2 fruit fly cellular contexts compared by ENCODE assay signal in the genomic region with DNA sequence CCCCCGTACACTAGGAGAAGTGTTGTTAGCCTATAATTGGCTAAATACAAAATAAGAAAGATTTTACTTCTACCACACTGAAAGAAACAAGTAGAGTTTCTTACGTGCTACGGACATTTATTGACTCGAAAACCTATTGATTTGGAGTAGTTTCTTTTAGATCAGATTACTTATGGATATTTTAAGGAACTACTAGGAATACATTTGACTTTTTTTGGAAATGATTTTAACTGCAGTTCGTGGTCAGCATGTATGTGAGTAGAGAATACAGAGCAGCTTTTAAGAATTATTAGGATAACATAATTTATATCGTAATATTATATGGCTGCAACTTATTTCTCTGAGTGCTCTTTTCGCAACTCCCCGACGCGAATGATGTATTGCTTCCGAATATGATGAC.
A peak's percentile ranks its signal among the peaks of the same experiment; 100 is the strongest.
TF ChIP-seq lines count a peak whose summit lies in the region.

No protein-coding gene starts in this region.

TF ChIP-seq in whole organism, embryonic, 481 proteins besides CTCF, POLR2A, EP300 and RAD21 (continued from another document and continues in another):
- TF ChIP-seq Oli (tag; optimal IDR thresholded peaks at IDR 0.05; lab: Kevin White, UChicago) (peak; percentile 20), CG4707 (GFP tag; optimal IDR thresholded peaks at IDR 0.05; lab: Kevin White, UChicago) (no peak), Ets65A (GFP tag; lab: Kevin White, UChicago) (no peak), Chrac-16 (GFP tag; optimal IDR thresholded peaks at IDR 0.05; lab: Kevin White, UChicago) (no peak), gem (tag; optimal IDR thresholded peaks at IDR 0.05; lab: Kevin White, UChicago) (peak; percentile 39), CG18262 (tag; optimal IDR thresholded peaks at IDR 0.05; lab: Kevin White, UChicago) (peak; percentile 25), z (GFP tag; IDR thresholded peaks at IDR 0.05; lab: Robert Waterston, UW) (no peak), H15 (GFP tag; IDR thresholded peaks at IDR 0.05; lab: Robert Waterston, UW) (no peak), CG10267 (tag; optimal IDR thresholded peaks at IDR 0.05; lab: Kevin White, UChicago) (peak; percentile 4), CG16815 (GFP tag; optimal IDR thresholded peaks at IDR 0.05; lab: Kevin White, UChicago) (no peak), CG17359 (tag; optimal IDR thresholded peaks at IDR 0.05; lab: Kevin White, UChicago) (no peak), Dref (GFP tag; IDR thresholded peaks at IDR 0.05; lab: Robert Waterston, UW) (no peak), Eip74EF (GFP tag; optimal IDR thresholded peaks at IDR 0.05; lab: Kevin White, UChicago) (no peak), sim (GFP tag; IDR thresholded peaks at IDR 0.05; lab: Robert Waterston, UW) (no peak), CG9876 (GFP tag; optimal IDR thresholded peaks at IDR 0.05; lab: Kevin White, UChicago) (no peak), yki (optimal IDR thresholded peaks at IDR 0.05; lab: Kevin White, UChicago) (no peak), CG17361 (GFP tag; IDR thresholded peaks at IDR 0.05; lab: Robert Waterston, UW) (0 out of 3 replicates have a peak, but pooled peaks have one; percentile 25), BEAF-32 (GFP tag; optimal IDR thresholded peaks at IDR 0.05; lab: Kevin White, UChicago) (no peak), Mad (GFP tag; optimal IDR thresholded peaks at IDR 0.05; lab: Kevin White, UChicago) (no peak), Elba2 (GFP tag; optimal IDR thresholded peaks at IDR 0.05; lab: Kevin White, UChicago) (peak; percentile 3), CG2889 (GFP tag; IDR thresholded peaks at IDR 0.05; lab: Robert Waterston, UW) (no peak), CG3407 (GFP tag; optimal IDR thresholded peaks at IDR 0.05; lab: Kevin White, UChicago) (no peak), CG12299 (tag; optimal IDR thresholded peaks at IDR 0.05; lab: Kevin White, UChicago) (no peak), CG18476 (GFP tag; optimal IDR thresholded peaks at IDR 0.05; lab: Kevin White, UChicago) (no peak), CG31388 (GFP tag; optimal IDR thresholded peaks at IDR 0.05; lab: Kevin White, UChicago) (no peak), chif (GFP tag; optimal IDR thresholded peaks at IDR 0.05; lab: Kevin White, UChicago) (peak in 1 of 2 experiments; percentile 25), CG2116 (GFP tag; optimal IDR thresholded peaks at IDR 0.05; lab: Kevin White, UChicago) (no peak), odd (GFP tag; optimal IDR thresholded peaks at IDR 0.05; lab: Kevin White, UChicago) (no peak), CG9727 (GFP tag; optimal IDR thresholded peaks at IDR 0.05; lab: Kevin White, UChicago) (no peak), Stat92E (GFP tag; optimal IDR thresholded peaks at IDR 0.05; lab: Kevin White, UChicago) (no peak), CG12104 (GFP tag; optimal IDR thresholded peaks at IDR 0.05; lab: Kevin White, UChicago) (no peak), Hr39 (optimal IDR thresholded peaks at IDR 0.05; lab: Kevin White, UChicago) (no peak), Opbp (GFP tag; IDR thresholded peaks at IDR 0.05; lab: Robert Waterston, UW; ENCODE audit: partially characterized antibody) (no peak), Xrp1 (GFP tag; IDR thresholded peaks at IDR 0.05; lab: Robert Waterston, UW) (peak; percentile 19; the same call in 1 of the 2 replicates), tin (GFP tag; optimal IDR thresholded peaks at IDR 0.05; lab: Kevin White, UChicago) (peak; percentile 11), dan (GFP tag; IDR thresholded peaks at IDR 0.05; lab: Robert Waterston, UW) (no peak), Dad (GFP tag; optimal IDR thresholded peaks at IDR 0.05; lab: Kevin White, UChicago) (no peak), Hr78 (GFP tag; optimal IDR thresholded peaks at IDR 0.05; lab: Kevin White, UChicago) (no peak), CG7987 (GFP tag; optimal IDR thresholded peaks at IDR 0.05; lab: Kevin White, UChicago) (no peak), CG10979 (tag; optimal IDR thresholded peaks at IDR 0.05; lab: Kevin White, UChicago) (peak; percentile 36), usp (GFP tag; optimal IDR thresholded peaks at IDR 0.05; lab: Kevin White, UChicago) (no peak), CG8388 (GFP tag; optimal IDR thresholded peaks at IDR 0.05; lab: Kevin White, UChicago) (peak; percentile 8), Pdp1 (GFP tag; optimal IDR thresholded peaks at IDR 0.05; lab: Kevin White, UChicago) (peak in 1 of 2 experiments; percentile 6), row (GFP tag; IDR thresholded peaks at IDR 0.05; lab: Robert Waterston, UW) (0 out of 3 replicates have a peak, but pooled peaks have one; percentile 5), dpn (GFP tag; optimal IDR thresholded peaks at IDR 0.05; lab: Kevin White, UChicago) (peak in 1 of 2 experiments; percentile 15), E2f2 (GFP tag; IDR thresholded peaks at IDR 0.05; lab: Robert Waterston, UW) (0 out of 2 replicates have a peak, but pooled peaks have one; percentile 14), CG14050 (GFP tag; IDR thresholded peaks at IDR 0.05; lab: Robert Waterston, UW) (no peak), CG17385 (GFP tag; optimal IDR thresholded peaks at IDR 0.05; lab: Kevin White, UChicago) (no peak), nom (GFP tag; optimal IDR thresholded peaks at IDR 0.05; lab: Kevin White, UChicago) (peak; percentile 16), CG1529 (GFP tag; optimal IDR thresholded peaks at IDR 0.05; lab: Kevin White, UChicago) (no peak), Ravus (GFP tag; IDR thresholded peaks at IDR 0.05; lab: Robert Waterston, UW) (no peak), CG4424 (GFP tag; optimal IDR thresholded peaks at IDR 0.05; lab: Kevin White, UChicago) (peak; percentile 32), Antp (GFP tag; optimal IDR thresholded peaks at IDR 0.05; lab: Kevin White, UChicago) (peak; percentile 11), bsh (GFP tag; optimal IDR thresholded peaks at IDR 0.05; lab: Kevin White, UChicago) (peak in 1 of 2 experiments; percentile 62), NC2β (GFP tag; optimal IDR thresholded peaks at IDR 0.05; lab: Kevin White, UChicago) (no peak), wek (GFP tag; optimal IDR thresholded peaks at IDR 0.05; lab: Kevin White, UChicago) (no peak), crol (GFP tag; IDR thresholded peaks at IDR 0.05; lab: Robert Waterston, UW) (no peak), Ada2b (GFP tag; IDR thresholded peaks at IDR 0.05; lab: Robert Waterston, UW) (no peak), Dll (GFP tag; IDR thresholded peaks at IDR 0.05; lab: Robert Waterston, UW; ENCODE audit: partially characterized antibody) (no peak), grn (GFP tag; optimal IDR thresholded peaks at IDR 0.05; lab: Kevin White, UChicago) (no peak), Dek (tag; optimal IDR thresholded peaks at IDR 0.05; lab: Kevin White, UChicago) (no peak), pum (GFP tag; optimal IDR thresholded peaks at IDR 0.05; lab: Kevin White, UChicago) (peak; percentile 2), slp2 (GFP tag; optimal IDR thresholded peaks at IDR 0.05; lab: Kevin White, UChicago) (no peak), CG33213 (GFP tag; optimal IDR thresholded peaks at IDR 0.05; lab: Kevin White, UChicago) (no peak), Sox102F (GFP tag; optimal IDR thresholded peaks at IDR 0.05; lab: Kevin White, UChicago) (peak; percentile 11)

TF ChIP-seq in whole organism, prepupa, 60 proteins besides CTCF, POLR2A, EP300 and RAD21 (continued from another document):
- TF ChIP-seq Hr4 (GFP tag; optimal IDR thresholded peaks at IDR 0.05; lab: Kevin White, UChicago) (peak; percentile 78), CG11294 (GFP tag; IDR thresholded peaks at IDR 0.05; lab: Robert Waterston, UW) (no peak; the same call in 1 of the 2 replicates), acj6 (GFP tag; optimal IDR thresholded peaks at IDR 0.05; lab: Kevin White, UChicago) (peak; percentile 69), dsx (GFP tag; optimal IDR thresholded peaks at IDR 0.05; lab: Kevin White, UChicago; ENCODE audit: poor library complexity, severe bottlenecking) (peak; percentile 69), CG10669 (GFP tag; optimal IDR thresholded peaks at IDR 0.05; lab: Kevin White, UChicago) (peak; percentile 70), CG31627 (GFP tag; optimal IDR thresholded peaks at IDR 0.05; lab: Kevin White, UChicago) (peak; percentile 57), CG3032 (tag; optimal IDR thresholded peaks at IDR 0.05; lab: Kevin White, UChicago) (peak; percentile 78), achi (GFP tag; optimal IDR thresholded peaks at IDR 0.05; lab: Kevin White, UChicago) (peak; percentile 78), spab (GFP tag; optimal IDR thresholded peaks at IDR 0.05; lab: Kevin White, UChicago) (peak; percentile 69), CG15336 (GFP tag; IDR thresholded peaks at IDR 0.05; lab: Robert Waterston, UW) (peak; percentile 66), Ets21C (GFP tag; optimal IDR thresholded peaks at IDR 0.05; lab: Kevin White, UChicago) (peak; percentile 24), cyc (GFP tag; optimal IDR thresholded peaks at IDR 0.05; lab: Kevin White, UChicago) (peak; percentile 65), svp (GFP tag; lab: Kevin White, UChicago) (peak; percentile 80), fd85E (GFP tag; optimal IDR thresholded peaks at IDR 0.05; lab: Kevin White, UChicago) (no peak), CG34406 (GFP tag; optimal IDR thresholded peaks at IDR 0.05; lab: Kevin White, UChicago) (peak; percentile 61), CG6276 (GFP tag; optimal IDR thresholded peaks at IDR 0.05; lab: Kevin White, UChicago) (peak; percentile 35), CG6808 (GFP tag; optimal IDR thresholded peaks at IDR 0.05; lab: Kevin White, UChicago) (peak; percentile 73), CG11902 (GFP tag; optimal IDR thresholded peaks at IDR 0.05; lab: Kevin White, UChicago) (peak; percentile 37), Hr38 (GFP tag; optimal IDR thresholded peaks at IDR 0.05; lab: Kevin White, UChicago) (no peak), fd59A (GFP tag; optimal IDR thresholded peaks at IDR 0.05; lab: Kevin White, UChicago) (peak; percentile 78), topi (GFP tag; optimal IDR thresholded peaks at IDR 0.05; lab: Kevin White, UChicago) (peak; percentile 74), eg (GFP tag; IDR thresholded peaks at IDR 0.05; lab: Robert Waterston, UW) (peak; percentile 47; the same call in 2 of the 3 replicates), Lpt (GFP tag; optimal IDR thresholded peaks at IDR 0.05; lab: Kevin White, UChicago) (peak; percentile 52), salr (GFP tag; optimal IDR thresholded peaks at IDR 0.05; lab: Kevin White, UChicago) (peak; percentile 14 to 86), CG9139 (GFP tag; optimal IDR thresholded peaks at IDR 0.05; lab: Kevin White, UChicago) (peak; percentile 51), CG8319 (GFP tag; optimal IDR thresholded peaks at IDR 0.05; lab: Kevin White, UChicago) (peak; percentile 12), fkh (GFP tag; optimal IDR thresholded peaks at IDR 0.05; lab: Kevin White, UChicago) (no peak), CG4318 (GFP tag; optimal IDR thresholded peaks at IDR 0.05; lab: Kevin White, UChicago) (peak; percentile 64), CG6163 (GFP tag; IDR thresholded peaks at IDR 0.05; lab: Robert Waterston, UW) (peak; percentile 44; the same call in 2 of the 3 replicates), CG6854 (GFP tag; optimal IDR thresholded peaks at IDR 0.05; lab: Kevin White, UChicago) (no peak), Ets96B (tag; optimal IDR thresholded peaks at IDR 0.05; lab: Kevin White, UChicago) (peak; percentile 80), CG32006 (GFP tag; optimal IDR thresholded peaks at IDR 0.05; lab: Kevin White, UChicago) (peak; percentile 83), Eip75B (GFP tag; optimal IDR thresholded peaks at IDR 0.05; lab: Kevin White, UChicago) (peak; percentile 79), ss (GFP tag; optimal IDR thresholded peaks at IDR 0.05; lab: Kevin White, UChicago) (peak; percentile 75 to 82), CG8632 (GFP tag; optimal IDR thresholded peaks at IDR 0.05; lab: Kevin White, UChicago) (peak; percentile 66), Eip78C (GFP tag; lab: Kevin White, UChicago) (peak; percentile 96), esn (GFP tag; optimal IDR thresholded peaks at IDR 0.05; lab: Kevin White, UChicago) (peak; percentile 69), CG10631 (GFP tag; optimal IDR thresholded peaks at IDR 0.05; lab: Kevin White, UChicago) (peak; percentile 83)
